Fruit fly (Drosophila melanogaster): ENCODE results near the gene Fum3.
A peak's percentile ranks its signal among the peaks of the same experiment; 100 is the strongest.

Fum3 gene

DNA sequence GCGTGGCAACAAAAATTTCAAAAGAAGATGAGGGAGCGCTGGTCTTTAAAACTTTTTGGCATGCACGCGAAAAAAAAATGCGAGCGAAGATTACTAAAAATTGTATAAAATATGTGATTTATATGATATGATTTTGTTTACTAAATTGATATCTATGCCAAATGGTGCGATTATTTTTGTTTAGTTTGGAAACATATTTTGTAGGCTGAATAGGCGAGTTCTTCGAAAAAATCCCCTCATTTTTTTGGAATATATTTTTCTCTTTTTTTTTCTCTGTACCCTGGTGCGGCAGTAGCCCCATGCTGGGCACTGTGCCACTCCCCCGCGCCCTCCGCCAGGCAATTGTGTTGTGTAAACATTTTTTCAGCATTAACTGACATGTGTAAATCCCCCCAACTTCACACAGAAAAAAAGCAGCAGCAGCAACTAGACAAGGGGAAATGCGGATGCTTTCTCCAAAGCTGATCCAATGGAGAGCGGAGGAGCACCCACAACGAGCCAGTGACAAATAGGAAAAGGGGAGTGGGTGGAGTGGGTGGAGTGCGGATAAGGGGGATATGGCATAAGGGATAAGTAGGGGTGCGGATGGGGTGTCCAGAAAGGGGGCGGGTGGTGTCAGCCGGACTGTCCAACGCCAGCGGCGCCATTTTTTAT, 20.4 kb upstream of the Fum3 start (continued):
- no peak for TF ChIP-seq CG9797 (GFP tag; optimal IDR thresholded peaks at IDR 0.05)
- TF ChIP-seq CG30403 (GFP tag; optimal IDR thresholded peaks at IDR 0.05), result peak; percentile 12
- TF ChIP-seq ems (GFP tag; optimal IDR thresholded peaks at IDR 0.05), result peak; percentile 13
- no peak for TF ChIP-seq CG17802 (tag; optimal IDR thresholded peaks at IDR 0.05)
- TF ChIP-seq Ada2b (GFP tag; IDR thresholded peaks at IDR 0.05), result 0 out of 2 replicates have a peak, but pooled peaks have one; percentile 10
- no peak for TF ChIP-seq ap (GFP tag; IDR thresholded peaks at IDR 0.05)
- TF ChIP-seq CG33557 (GFP tag; optimal IDR thresholded peaks at IDR 0.05), result no peak
- no peak for TF ChIP-seq CG31224 (GFP tag; IDR thresholded peaks at IDR 0.05)
- TF ChIP-seq Xbp1 (GFP tag; optimal IDR thresholded peaks at IDR 0.05), result peak; percentile 14
- TF ChIP-seq tna (GFP tag; IDR thresholded peaks at IDR 0.05; ENCODE audit: partially characterized antibody), result no peak
- TF ChIP-seq Ets97D (GFP tag; optimal IDR thresholded peaks at IDR 0.05), result no peak
- TF ChIP-seq CG12744 (GFP tag; optimal IDR thresholded peaks at IDR 0.05), result no peak
- TF ChIP-seq gce (GFP tag; IDR thresholded peaks at IDR 0.05), result 0 out of 3 replicates have a peak, but pooled peaks have one; percentile 21
- no peak for TF ChIP-seq klu (GFP tag; IDR thresholded peaks at IDR 0.05)
- TF ChIP-seq dmrt99B (tag; optimal IDR thresholded peaks at IDR 0.05), result peak; percentile 32
- no peak for TF ChIP-seq D (optimal IDR thresholded peaks at IDR 0.05)
- peak; percentile 36 for TF ChIP-seq D (GFP tag; optimal IDR thresholded peaks at IDR 0.05)
- TF ChIP-seq bowl (GFP tag; IDR thresholded peaks at IDR 0.05), result no peak
- TF ChIP-seq Camta (GFP tag; optimal IDR thresholded peaks at IDR 0.05), result peak; percentile 3
- TF ChIP-seq ftz-f1 (GFP tag; optimal IDR thresholded peaks at IDR 0.05), result no peak
- TF ChIP-seq bab2 (GFP tag; optimal IDR thresholded peaks at IDR 0.05), result peak; percentile 7
- TF ChIP-seq CG30431 (GFP tag; optimal IDR thresholded peaks at IDR 0.05), result no peak
- peak; percentile 55 for TF ChIP-seq CG31441 (GFP tag; IDR thresholded peaks at IDR 0.05)
- no peak for TF ChIP-seq unpg (GFP tag; optimal IDR thresholded peaks at IDR 0.05)
- no peak for TF ChIP-seq usp (GFP tag; optimal IDR thresholded peaks at IDR 0.05)
- no peak for TF ChIP-seq lilli (GFP tag; optimal IDR thresholded peaks at IDR 0.05)
- TF ChIP-seq lov (optimal IDR thresholded peaks at IDR 0.05), result no peak
- TF ChIP-seq lov (GFP tag; IDR thresholded peaks at IDR 0.05), result no peak
- peak; percentile 56; the same call in 1 of the 2 replicates for TF ChIP-seq Xrp1 (GFP tag; IDR thresholded peaks at IDR 0.05)
- TF ChIP-seq CG4424 (GFP tag; optimal IDR thresholded peaks at IDR 0.05), result peak; percentile 41
- TF ChIP-seq Doc3 (GFP tag; IDR thresholded peaks at IDR 0.05; ENCODE audit: partially characterized antibody), result no peak
- TF ChIP-seq ewg (GFP tag; optimal IDR thresholded peaks at IDR 0.05), result no peak
- no peak for TF ChIP-seq sd (tag; optimal IDR thresholded peaks at IDR 0.05)
- no peak for TF ChIP-seq Mes4 (GFP tag; optimal IDR thresholded peaks at IDR 0.05)
- TF ChIP-seq CkIIα-i1 (GFP tag; IDR thresholded peaks at IDR 0.05), result no peak
- TF ChIP-seq Lpt (GFP tag; optimal IDR thresholded peaks at IDR 0.05), result no peak
- no peak for TF ChIP-seq CG8388 (GFP tag; optimal IDR thresholded peaks at IDR 0.05)
- peak; percentile 25 for TF ChIP-seq Six4 (GFP tag; optimal IDR thresholded peaks at IDR 0.05)
- peak; percentile 47 for TF ChIP-seq Blimp-1 (GFP tag; optimal IDR thresholded peaks at IDR 0.05)
- TF ChIP-seq CG17359 (tag; optimal IDR thresholded peaks at IDR 0.05), result peak; percentile 33
- TF ChIP-seq Oli (tag; optimal IDR thresholded peaks at IDR 0.05), result peak; percentile 12
- TF ChIP-seq az2 (GFP tag; optimal IDR thresholded peaks at IDR 0.05), result peak; percentile 40
- TF ChIP-seq Nf-YB (GFP tag; optimal IDR thresholded peaks at IDR 0.05), result no peak
- TF ChIP-seq dmrt11E (tag; optimal IDR thresholded peaks at IDR 0.05), result peak; percentile 26
- TF ChIP-seq Max (GFP tag; optimal IDR thresholded peaks at IDR 0.05), result peak; percentile 5
- TF ChIP-seq CG10959 (GFP tag; IDR thresholded peaks at IDR 0.05), result 0 out of 2 replicates have a peak, but pooled peaks have one; percentile 4
- no peak for TF ChIP-seq Dp (GFP tag; optimal IDR thresholded peaks at IDR 0.05)
- TF ChIP-seq CG12104 (GFP tag; optimal IDR thresholded peaks at IDR 0.05), result peak; percentile 44
- TF ChIP-seq CG17385 (GFP tag; optimal IDR thresholded peaks at IDR 0.05), result peak; percentile 17
- TF ChIP-seq CG10565 (GFP tag; optimal IDR thresholded peaks at IDR 0.05), result no peak
- TF ChIP-seq kni (GFP tag; optimal IDR thresholded peaks at IDR 0.05), result no peak

Data from whole organism, embryonic.